Worm (Caenorhabditis elegans): ENCODE data around the gene col-116.

DNA sequence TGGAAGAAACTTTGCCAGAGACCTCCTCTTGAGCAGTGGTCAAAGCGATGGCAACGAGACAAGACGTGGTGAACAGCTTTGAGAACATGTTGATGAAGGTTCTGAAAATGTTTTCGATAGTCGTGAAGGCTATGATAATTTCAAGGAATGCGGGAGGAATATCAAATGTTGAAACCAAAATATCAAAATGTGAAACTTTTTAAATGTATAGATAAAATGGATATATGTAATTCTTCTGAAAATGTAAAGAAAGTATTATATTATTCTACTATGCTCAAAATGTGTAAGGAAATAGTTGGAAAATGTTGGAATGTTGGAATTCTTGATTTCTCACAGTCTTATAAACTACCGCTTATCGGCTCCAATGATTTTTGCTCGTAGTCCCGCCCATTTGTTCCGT lies 13.4 kb downstream of the col-116 start, which contains the start of gene D2096.6:
- TF ChIP-seq med-1 (GFP tag; optimal IDR thresholded peaks at IDR 0.05; ENCODE audit: insufficient read depth) (no peak), ztf-29 (GFP tag; IDR thresholded peaks at IDR 0.05) (no peak), tab-1 (GFP tag; IDR thresholded peaks at IDR 0.05) (no peak), T22C8.4 (GFP tag; IDR thresholded peaks at IDR 0.05) (no peak), ztf-23 (GFP tag; IDR thresholded peaks at IDR 0.05) (no peak), ref-1 (GFP tag; conservative IDR thresholded peaks at IDR 0.05) (no peak), flt-1 (GFP tag; IDR thresholded peaks at IDR 0.05) (no peak)
